Worm (Caenorhabditis elegans): ENCODE measurements around the gene dpy-28.
"Not testable (repeated sequence)": the region's sequence is repeated elsewhere in the genome, so short reads cannot be mapped to it uniquely, and the experiment has no call there.

DNA sequence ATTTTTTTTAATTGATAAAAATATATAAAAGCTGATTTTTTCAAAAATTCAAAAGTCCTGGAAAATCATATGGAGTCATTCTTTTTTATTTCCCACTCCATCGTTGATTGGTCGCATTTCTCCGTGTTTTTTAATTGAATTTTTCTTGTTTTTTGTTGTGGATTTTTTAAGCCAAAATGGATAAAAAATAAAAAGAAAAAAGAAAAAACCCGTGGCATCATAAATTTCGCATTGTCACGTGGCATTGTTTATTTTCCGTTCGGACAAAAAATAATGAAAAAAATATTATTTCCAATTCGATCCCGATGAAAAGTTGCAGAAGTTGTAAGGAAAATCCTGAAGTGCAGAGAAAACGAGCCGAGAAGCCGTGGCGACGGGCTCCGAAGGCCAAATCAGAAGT is 42.7 kb downstream of the dpy-28 start, which contains the start of gene klp-7:
- TF ChIP-seq mab-9 (GFP tag; IDR thresholded peaks at IDR 0.05); unc-62 (GFP tag; optimal IDR thresholded peaks at IDR 0.05); C04F5.9 (tag; optimal IDR thresholded peaks at IDR 0.05): not testable (repeated sequence)
